Fruit fly (Drosophila melanogaster) Kc167 (cell line): ENCODE measurements around the gene CG6059.

Source experiments
- Myc ChIP-seq: fragments of >200 bp; optimal IDR thresholded peaks from 2 replicates; lab custom pipeline; 2017; ENCODE audit warnings: missing external identifiers
- Sin3A ChIP-seq: fragments of >200 bp; optimal IDR thresholded peaks from 2 replicates; lab custom pipeline; 2018; ENCODE audit warnings: missing external identifiers
- h ChIP-seq: fragments of >200 bp; optimal IDR thresholded peaks from 3 replicates; lab custom pipeline; 2018; ENCODE audit warnings: missing external identifiers
- insv ChIP-seq: fragments of >200 bp; optimal IDR thresholded peaks from 3 replicates; lab custom pipeline; 2018; ENCODE audit warnings: missing external identifiers
- psq ChIP-seq: fragments of >200 bp; optimal IDR thresholded peaks from 2 replicates; lab custom pipeline; 2017; ENCODE audit warnings: missing external identifiers
- ttk ChIP-seq: sonication (Bioruptor generic); optimal IDR thresholded peaks from 2 replicates; lab custom pipeline; 2017; ENCODE audit warnings: missing external identifiers

Gene CG6059

dm6 chr3R:27131408-27131807 lies 6.9 kb upstream of the CG6059 start:
- TF ChIP-seq ttk (lab: Kevin White, UChicago) = no peak
- TF ChIP-seq Sin3A = no peak
- no peak for TF ChIP-seq insv (lab: Kevin White, UChicago)
- TF ChIP-seq psq (lab: Kevin White, UChicago) = no peak
- no peak for TF ChIP-seq Myc
- no peak for TF ChIP-seq h

- TF ChIP-seq Sin3A = no peak
- no peak for TF ChIP-seq psq (lab: Kevin White, UChicago)
- no peak for TF ChIP-seq h
- no peak for TF ChIP-seq insv (lab: Kevin White, UChicago)
- no peak for TF ChIP-seq ttk (lab: Kevin White, UChicago)
- no peak for TF ChIP-seq Myc
Measured at dm6 chr3R:27130551-27131161, 6.2 kb upstream of the CG6059 start.

- TF ChIP-seq insv (lab: Kevin White, UChicago) (no peak), ttk (lab: Kevin White, UChicago) (no peak), Sin3A (no peak), h (no peak), psq (lab: Kevin White, UChicago) (no peak), Myc (no peak)
Measured at dm6 chr3R:27129580-27130385, 5.3 kb upstream of the CG6059 start.

dm6 chr3R:27128723-27129122 lies 4.2 kb upstream of the CG6059 start:
- TF ChIP-seq Myc (no peak), ttk (lab: Kevin White, UChicago) (no peak), insv (lab: Kevin White, UChicago) (no peak)

dm6 chr3R:27118346-27118745 lies 6.1 kb downstream of the CG6059 start, which contains the start of gene CG5882:
TSS of gene CG5882 (plus strand) at chr3R:27118646.
- TF ChIP-seq Myc = no peak
- no peak for TF ChIP-seq h
- no peak for TF ChIP-seq Sin3A
- no peak for TF ChIP-seq psq (lab: Kevin White, UChicago)
- no peak for TF ChIP-seq ttk (lab: Kevin White, UChicago)
- no peak for TF ChIP-seq insv (lab: Kevin White, UChicago)

DNA sequence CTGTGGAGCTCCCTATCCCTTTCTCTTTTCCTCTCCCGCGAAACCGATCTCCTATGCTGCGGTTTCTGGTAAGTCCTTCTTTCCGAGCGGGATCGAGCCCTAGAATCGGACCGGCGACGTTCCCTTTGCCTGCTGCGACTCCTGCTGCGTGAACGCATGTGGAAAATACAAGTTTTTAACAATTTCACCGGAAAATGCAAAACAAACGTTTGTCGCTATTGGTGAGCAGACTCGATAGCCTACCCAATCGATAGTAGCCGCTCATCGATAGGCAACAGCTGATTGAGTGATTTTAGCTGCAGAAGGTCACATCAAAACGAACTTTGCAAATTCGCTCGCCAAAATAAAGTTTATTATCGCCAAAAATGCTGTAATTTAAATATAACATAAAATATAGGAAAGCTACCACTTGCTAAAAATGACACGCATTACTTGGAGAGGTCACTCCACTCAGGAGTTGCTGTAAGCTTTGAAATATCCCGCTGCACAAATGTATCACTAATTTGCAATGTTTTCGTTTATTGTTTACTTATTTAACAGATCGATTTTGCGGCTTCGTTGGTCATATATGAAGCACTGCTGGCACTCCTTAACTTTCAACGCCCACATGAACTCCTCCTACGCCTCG lies 7.9 kb downstream of the CG6059 start, which contains the start of the genes CG6066 and CG5880:
CG6066 (minus strand) TSS at position 243 of the 628 bp plus-strand sequence.
CG5880 (plus strand) TSS at position 281 of the 628 bp plus-strand sequence.
- TF ChIP-seq h = no peak
- TF ChIP-seq ttk (lab: Kevin White, UChicago) = no peak
- TF ChIP-seq Sin3A = no peak
- no peak for TF ChIP-seq Myc
- TF ChIP-seq psq (lab: Kevin White, UChicago) = no peak
- TF ChIP-seq insv (lab: Kevin White, UChicago) = no peak

DNA sequence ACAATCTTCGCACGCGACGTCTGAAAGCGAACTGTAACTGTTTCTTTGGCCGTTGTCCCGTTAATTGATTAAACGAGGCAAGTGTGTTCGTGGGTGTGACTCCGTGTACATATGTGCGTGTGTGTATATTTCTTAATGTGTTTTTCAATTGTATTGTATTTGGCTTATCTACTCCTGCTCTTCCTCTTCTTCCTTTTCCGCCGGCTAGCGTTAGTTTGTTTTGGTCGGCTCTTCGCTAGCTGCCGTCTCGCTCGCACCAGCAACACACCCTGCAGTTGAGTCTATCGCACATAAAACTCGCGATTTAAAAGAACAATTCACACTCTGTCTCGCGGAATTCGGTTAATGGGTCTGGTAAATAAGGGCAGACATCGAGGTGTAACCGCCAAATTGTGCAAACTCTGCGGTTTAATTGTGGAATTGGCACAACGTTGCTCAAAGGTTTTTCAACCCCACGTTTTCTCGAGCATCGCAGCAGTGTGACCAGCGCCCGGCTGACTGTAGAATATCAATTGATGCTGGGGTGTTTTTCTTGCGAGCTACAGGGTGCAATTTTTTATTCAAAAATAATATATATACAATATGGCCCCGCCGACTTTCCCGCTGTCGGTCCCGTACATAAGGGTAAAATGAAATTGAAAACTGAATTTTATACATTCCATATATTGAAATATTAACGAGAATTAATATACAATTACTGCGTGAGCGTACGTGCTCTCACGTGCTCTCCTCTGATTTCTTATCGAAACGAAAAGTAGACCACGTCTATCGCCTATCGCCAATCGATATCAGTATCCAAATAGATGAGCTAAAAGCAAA lies 12.5 kb downstream of the CG6059 start, which contains the start of the genes gb and CG5815:
gb (minus strand) TSS at position 487 of the 819 bp plus-strand sequence.
CG5815 (plus strand) TSS at position 783 of the 819 bp plus-strand sequence.
- TF ChIP-seq Sin3A (no peak), ttk (lab: Kevin White, UChicago) (no peak), psq (lab: Kevin White, UChicago) (no peak), h (no peak), insv (lab: Kevin White, UChicago) (no peak)

- no peak for TF ChIP-seq h
- TF ChIP-seq Sin3A = no peak
- TF ChIP-seq insv (lab: Kevin White, UChicago) = no peak
- TF ChIP-seq ttk (lab: Kevin White, UChicago) = no peak
- TF ChIP-seq Myc = no peak
- TF ChIP-seq psq (lab: Kevin White, UChicago) = no peak
Measured at dm6 chr3R:27109458-27109857, 15.0 kb downstream of the CG6059 start.

- TF ChIP-seq ttk (lab: Kevin White, UChicago) = no peak
- no peak for TF ChIP-seq h
- no peak for TF ChIP-seq Sin3A
- no peak for TF ChIP-seq Myc
- no peak for TF ChIP-seq insv (lab: Kevin White, UChicago)
- TF ChIP-seq psq (lab: Kevin White, UChicago) = no peak
Measured at dm6 chr3R:27108111-27108510, 16.4 kb downstream of the CG6059 start.

DNA sequence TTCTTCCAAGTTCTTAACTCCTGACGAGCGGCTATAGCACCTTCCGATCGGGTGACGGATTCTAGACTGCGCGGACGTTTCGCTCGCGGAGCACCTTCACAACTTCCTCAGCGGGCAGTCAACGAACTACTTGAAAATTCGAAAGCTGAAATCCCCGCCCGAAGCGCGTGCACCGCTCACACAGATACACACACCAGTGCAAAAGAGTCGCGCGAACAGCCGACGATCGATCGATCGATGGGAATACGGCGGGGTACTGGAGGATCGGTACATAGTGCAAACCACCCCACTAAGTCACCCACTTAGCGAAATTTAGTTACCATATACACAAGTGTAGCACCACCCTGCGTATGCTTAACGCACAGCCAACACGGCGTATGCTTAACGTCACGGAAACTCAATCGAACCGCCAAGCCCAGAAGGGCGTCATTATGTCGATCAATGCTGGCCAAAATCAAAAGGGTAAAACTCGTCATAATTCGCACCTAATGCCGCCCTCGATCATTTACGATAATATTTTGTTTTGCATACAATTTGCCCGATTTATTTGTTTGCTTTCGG lies 18.3 kb downstream of the CG6059 start, which contains the start of gene CAH9:
CAH9 (minus strand) TSS at position 51 of the 561 bp plus-strand sequence.
- TF ChIP-seq insv (lab: Kevin White, UChicago) (no peak), Myc (no peak), ttk (lab: Kevin White, UChicago) (no peak), psq (lab: Kevin White, UChicago) (no peak), h (no peak), Sin3A (no peak)

DNA sequence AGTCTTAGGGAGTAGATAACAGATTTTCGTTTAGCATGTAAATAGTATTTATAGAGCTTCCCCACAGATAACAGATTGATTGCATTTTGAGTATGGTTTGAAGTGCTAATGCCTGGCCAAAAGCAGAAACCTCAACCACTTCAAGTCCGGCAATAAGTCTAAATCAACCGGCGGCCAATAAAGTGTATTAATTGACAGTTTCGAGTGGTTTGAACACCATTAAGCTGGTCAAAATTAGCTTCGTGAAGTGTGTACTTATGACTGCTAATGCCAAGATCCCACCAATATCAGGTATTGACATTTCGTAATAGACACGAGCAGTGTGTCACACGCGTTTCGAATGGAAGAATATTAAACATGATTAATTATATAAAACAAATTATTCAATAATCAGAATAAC lies 19.0 kb downstream of the CG6059 start:
- TF ChIP-seq Myc (no peak), Sin3A (no peak), h (no peak), ttk (lab: Kevin White, UChicago) (no peak), psq (lab: Kevin White, UChicago) (no peak)
